Fruit fly (Drosophila melanogaster) whole organism, embryonic: ENCODE measurements around the gene Arpc3A.
A peak's percentile ranks its signal among the peaks of the same experiment; 100 is the strongest.

Experiments used
- Aef1 ChIP-seq: fragments of 200-800 bp; sonication (Bioruptor generic); IDR thresholded peaks from 3 replicates; pipeline ENCODE4 v1.3.6; 2022; ENCODE audit warnings: missing biosample characterization, missing genetic modification characterization
- BEAF-32 ChIP-seq: fragments of 200-800 bp; sonication (Bioruptor generic); optimal IDR thresholded peaks from 3 replicates; lab custom pipeline; 2017; ENCODE audit warnings: missing biosample characterization, missing genetic modification characterization, mild to moderate bottlenecking, moderate library complexity, missing genetic modification reagents
- CG11093 ChIP-seq: fragments of 200-800 bp; sonication (Bioruptor generic); IDR thresholded peaks from 3 replicates; pipeline ENCODE4 v1.3.6; 2022; ENCODE audit warnings: missing biosample characterization, missing genetic modification characterization
- CG13287 ChIP-seq: fragments of 200-800 bp; sonication (Bioruptor generic); IDR thresholded peaks from 2 replicates; pipeline ENCODE4 v1.3.6; 2022; ENCODE audit warnings: missing biosample characterization, missing genetic modification characterization; ENCODE audit not compliant: partially characterized antibody
- CG13296 ChIP-seq: fragments of 200-800 bp; sonication (Bioruptor generic); optimal IDR thresholded peaks from 3 replicates; lab custom pipeline; 2018; ENCODE audit warnings: missing biosample characterization, mild to moderate bottlenecking, missing genetic modification characterization
- CG15514 ChIP-seq: fragments of 200-800 bp; sonication (Bioruptor generic); optimal IDR thresholded peaks from 3 replicates; lab custom pipeline; 2017; ENCODE audit warnings: missing biosample characterization, missing genetic modification characterization, mild to moderate bottlenecking, moderate library complexity, missing genetic modification reagents
- CG1603 ChIP-seq: fragments of 200-800 bp; sonication (Bioruptor generic); optimal IDR thresholded peaks from 2 replicates; lab custom pipeline; 2019; ENCODE audit warnings: missing biosample characterization, mild to moderate bottlenecking, missing genetic modification characterization, moderate library complexity
- CG18011 ChIP-seq: fragments of 200-800 bp; sonication (Bioruptor generic); optimal IDR thresholded peaks from 2 replicates; lab custom pipeline; 2017; ENCODE audit warnings: missing biosample characterization, missing genetic modification characterization, mild to moderate bottlenecking, moderate library complexity, missing genotype
- CG18619 ChIP-seq: fragments of 200-800 bp; sonication (Bioruptor generic); optimal IDR thresholded peaks from 3 replicates; lab custom pipeline; 2017; ENCODE audit warnings: missing biosample characterization, mild to moderate bottlenecking, missing genetic modification characterization
- CG3065 ChIP-seq: fragments of 200-800 bp; sonication (Bioruptor generic); optimal IDR thresholded peaks from 2 replicates; lab custom pipeline; 2016; ENCODE audit warnings: missing biosample characterization, missing genetic modification characterization
- CG31441 ChIP-seq: fragments of 200-800 bp; sonication (Bioruptor generic); IDR thresholded peaks from 2 replicates; pipeline ENCODE4 v1.3.6; 2022; ENCODE audit warnings: missing biosample characterization, missing genetic modification characterization
- CG32532 ChIP-seq: fragments of 200-800 bp; sonication (Bioruptor generic); IDR thresholded peaks from 2 replicates; pipeline ENCODE4 v1.3.6; 2022; ENCODE audit warnings: missing biosample characterization, missing genetic modification characterization
- CG33557 ChIP-seq: fragments of 200-800 bp; sonication (Bioruptor generic); optimal IDR thresholded peaks from 2 replicates; lab custom pipeline; 2019; ENCODE audit warnings: missing biosample characterization, mild to moderate bottlenecking, missing genetic modification characterization, moderate library complexity
- CG4282 ChIP-seq: fragments of 200-800 bp; sonication (Bioruptor generic); optimal IDR thresholded peaks from 2 replicates; lab custom pipeline; 2016; ENCODE audit warnings: missing biosample characterization, missing genetic modification characterization
- CG4617 ChIP-seq: fragments of 200-800 bp; sonication (Bioruptor generic); optimal IDR thresholded peaks from 3 replicates; lab custom pipeline; 2016; ENCODE audit warnings: missing biosample characterization, missing genetic modification characterization, borderline replicate concordance
- CG6175 ChIP-seq: fragments of 200-800 bp; sonication (Bioruptor generic); IDR thresholded peaks from 3 replicates; pipeline ENCODE4 v1.3.6; 2022; ENCODE audit warnings: missing biosample characterization, missing genetic modification characterization
- CG7745 ChIP-seq: fragments of 200-800 bp; sonication (Bioruptor generic); optimal IDR thresholded peaks from 2 replicates; lab custom pipeline; 2018; ENCODE audit warnings: missing biosample characterization, mild to moderate bottlenecking, missing genetic modification characterization, moderate library complexity
- CG8388 ChIP-seq: fragments of 200-800 bp; sonication (Bioruptor generic); optimal IDR thresholded peaks from 2 replicates; lab custom pipeline; 2019; ENCODE audit warnings: missing biosample characterization, mild to moderate bottlenecking, missing genetic modification characterization, moderate library complexity
- Dp ChIP-seq: fragments of 200-800 bp; sonication (Bioruptor generic); optimal IDR thresholded peaks from 2 replicates; lab custom pipeline; 2018; ENCODE audit warnings: missing biosample characterization, mild to moderate bottlenecking, missing genetic modification characterization, moderate library complexity
- E2f2 ChIP-seq: fragments of 200-800 bp; sonication (Bioruptor generic); IDR thresholded peaks from 2 replicates; pipeline ENCODE4 v1.3.6; 2022; ENCODE audit warnings: missing biosample characterization, missing genetic modification characterization
- Ets97D ChIP-seq: fragments of 200-800 bp; sonication (Bioruptor generic); optimal IDR thresholded peaks from 3 replicates; lab custom pipeline; 2016; ENCODE audit warnings: missing biosample characterization, missing genetic modification characterization
- Hr39 ChIP-seq: fragments of >200 bp; optimal IDR thresholded peaks from 2 replicates; lab custom pipeline; 2017
- MBD-R2 ChIP-seq: fragments of 200-800 bp; sonication (Bioruptor generic); IDR thresholded peaks from 2 replicates; pipeline ENCODE4 v1.3.6; 2022; ENCODE audit warnings: missing biosample characterization, missing genetic modification characterization
- MESR4 ChIP-seq: fragments of 200-800 bp; sonication (Bioruptor generic); optimal IDR thresholded peaks from 2 replicates; lab custom pipeline; 2018; ENCODE audit warnings: missing biosample characterization, mild to moderate bottlenecking, missing genetic modification characterization, moderate library complexity
- Myb ChIP-seq: fragments of 200-800 bp; sonication (Bioruptor generic); optimal IDR thresholded peaks from 2 replicates; lab custom pipeline; 2016; ENCODE audit warnings: missing biosample characterization, missing genetic modification characterization
- Nf-YB ChIP-seq: fragments of 200-800 bp; sonication (Bioruptor generic); optimal IDR thresholded peaks from 3 replicates; lab custom pipeline; 2019; ENCODE audit warnings: missing biosample characterization, mild to moderate bottlenecking, missing genetic modification characterization, moderate library complexity
- Ptx1 ChIP-seq: fragments of 200-800 bp; sonication (Bioruptor generic); IDR thresholded peaks from 2 replicates; pipeline ENCODE4 v1.3.6; 2022; ENCODE audit warnings: missing biosample characterization, missing genetic modification characterization
- Taf1 ChIP-seq: fragments of 200-800 bp; sonication (Bioruptor generic); IDR thresholded peaks from 2 replicates; pipeline ENCODE4 v1.3.6; 2022; ENCODE audit warnings: missing biosample characterization, missing genetic modification characterization
- Xbp1 ChIP-seq: fragments of 200-800 bp; sonication (Bioruptor generic); optimal IDR thresholded peaks from 3 replicates; lab custom pipeline; 2016; ENCODE audit warnings: missing biosample characterization, mild to moderate bottlenecking, missing genetic modification characterization
- YL-1 ChIP-seq: fragments of 200-800 bp; sonication (Bioruptor generic); optimal IDR thresholded peaks from 3 replicates; lab custom pipeline; 2017; ENCODE audit warnings: missing biosample characterization, mild to moderate bottlenecking, missing genetic modification characterization
- al ChIP-seq: fragments of 200-800 bp; sonication (Bioruptor generic); IDR thresholded peaks from 2 replicates; pipeline ENCODE4 v1.3.6; 2022; ENCODE audit warnings: missing biosample characterization, missing genetic modification characterization
- amos ChIP-seq: fragments of 200-800 bp; sonication (Bioruptor generic); IDR thresholded peaks from 2 replicates; pipeline ENCODE4 v1.3.6; 2022; ENCODE audit warnings: missing biosample characterization, missing genetic modification characterization; ENCODE audit not compliant: partially characterized antibody
- chinmo ChIP-seq: fragments of 200-800 bp; sonication (Bioruptor generic); IDR thresholded peaks from 4 replicates; pipeline ENCODE4 v1.3.6; 2022; ENCODE audit warnings: missing biosample characterization, missing genetic modification characterization; ENCODE audit not compliant: partially characterized antibody
- crp ChIP-seq, 2 experiments: fragments of 200-800 bp; sonication (Bioruptor generic); optimal IDR thresholded peaks; 2 replicates in 1 of 2; 3 replicates in 1 of 2; lab custom pipeline; 2017; ENCODE audit warnings: missing biosample characterization in 2 of 2, missing genetic modification characterization in 2 of 2, mild to moderate bottlenecking in 1 of 2, moderate library complexity in 1 of 2
- dysf ChIP-seq: fragments of 200-800 bp; sonication (Bioruptor generic); IDR thresholded peaks from 3 replicates; pipeline ENCODE4 v1.3.6; 2022; ENCODE audit warnings: missing biosample characterization, missing genetic modification characterization
- en ChIP-seq: fragments of 200-800 bp; sonication (Bioruptor generic); optimal IDR thresholded peaks from 2 replicates; lab custom pipeline; 2016; ENCODE audit warnings: missing biosample characterization, missing genetic modification characterization
- exex ChIP-seq: fragments of 200-800 bp; sonication (Bioruptor generic); optimal IDR thresholded peaks from 4 replicates; lab custom pipeline; 2018; ENCODE audit warnings: missing biosample characterization, mild to moderate bottlenecking, missing genetic modification characterization, moderate library complexity
- org-1 ChIP-seq: fragments of 200-800 bp; sonication (Bioruptor generic); optimal IDR thresholded peaks from 2 replicates; lab custom pipeline; 2017; ENCODE audit warnings: missing biosample characterization, missing genetic modification characterization
- pfk ChIP-seq: fragments of 200-800 bp; sonication (Bioruptor generic); optimal IDR thresholded peaks from 2 replicates; lab custom pipeline; 2018; ENCODE audit warnings: missing biosample characterization, mild to moderate bottlenecking, missing genetic modification characterization, moderate library complexity
- pzg ChIP-seq: fragments of 200-800 bp; sonication (Bioruptor generic); optimal IDR thresholded peaks from 3 replicates; lab custom pipeline; 2018; ENCODE audit warnings: missing biosample characterization, mild to moderate bottlenecking, missing genetic modification characterization, moderate library complexity
- ro ChIP-seq: fragments of 200-800 bp; sonication (Bioruptor generic); IDR thresholded peaks from 2 replicates; pipeline ENCODE4 v1.3.6; 2022; ENCODE audit warnings: missing biosample characterization, missing genetic modification characterization
- salm ChIP-seq: fragments of 200-800 bp; sonication (Bioruptor generic); optimal IDR thresholded peaks from 2 replicates; lab custom pipeline; 2018; ENCODE audit warnings: missing biosample characterization, mild to moderate bottlenecking, missing genetic modification characterization
- sna ChIP-seq: fragments of 200-800 bp; sonication (Bioruptor generic); IDR thresholded peaks from 2 replicates; pipeline ENCODE4 v1.3.6; 2022; ENCODE audit warnings: missing biosample characterization, missing genetic modification characterization; ENCODE audit not compliant: partially characterized antibody
- stwl ChIP-seq: fragments of 200-800 bp; sonication (Bioruptor generic); optimal IDR thresholded peaks from 3 replicates; lab custom pipeline; 2018; ENCODE audit warnings: missing biosample characterization, mild to moderate bottlenecking, missing genetic modification characterization, moderate library complexity
- trem ChIP-seq: fragments of 200-800 bp; optimal IDR thresholded peaks from 3 replicates; lab custom pipeline; 2019; ENCODE audit warnings: missing biosample characterization, mild to moderate bottlenecking, missing genetic modification characterization, moderate library complexity
- tup ChIP-seq: fragments of 200-800 bp; sonication (Bioruptor generic); optimal IDR thresholded peaks from 2 replicates; lab custom pipeline; 2016; ENCODE audit warnings: missing biosample characterization, mild to moderate bottlenecking, missing genetic modification characterization, moderate library complexity
- twi ChIP-seq: fragments of 200-800 bp; optimal IDR thresholded peaks from 2 replicates; lab custom pipeline; 2019; ENCODE audit warnings: missing biosample characterization, mild to moderate bottlenecking, missing genetic modification characterization, moderate library complexity
- vnd ChIP-seq: fragments of 200-800 bp; sonication (Bioruptor generic); IDR thresholded peaks from 3 replicates; pipeline ENCODE4 v1.3.6; 2022; ENCODE audit warnings: missing biosample characterization, missing genetic modification characterization; ENCODE audit not compliant: partially characterized antibody

The Arpc3A gene

dm6 chr3R:15786538-15786937 lies 47.9 kb upstream of the Arpc3A start, which contains the start of gene CG9590:
Gene CG9590, plus strand, starts transcription at chr3R:15786703.
- no peak for TF ChIP-seq twi
- peak; percentile 96 for TF ChIP-seq E2f2 (GFP tag; lab: Robert Waterston, UW)
- 0 out of 2 replicates have a peak, but pooled peaks have one; percentile 46 for TF ChIP-seq sna (GFP tag; lab: Robert Waterston, UW)
- TF ChIP-seq MBD-R2 (GFP tag; lab: Robert Waterston, UW) = peak; percentile 87
- TF ChIP-seq stwl (tag; lab: Kevin White, UChicago) = peak; percentile 43
- no peak for TF ChIP-seq CG8388 (GFP tag; lab: Kevin White, UChicago)
- peak; percentile 99 for TF ChIP-seq trem (tag; lab: Kevin White, UChicago)
- TF ChIP-seq CG32532 (GFP tag; lab: Robert Waterston, UW) = no peak
- TF ChIP-seq Dp (GFP tag; lab: Kevin White, UChicago) = peak; percentile 89
- TF ChIP-seq YL-1 = peak; percentile 54
- peak; percentile 34; the same call in 1 of the 2 replicates for TF ChIP-seq CG13287 (GFP tag; lab: Robert Waterston, UW)
- peak; percentile 18 for TF ChIP-seq CG1603 (tag; lab: Kevin White, UChicago)
- TF ChIP-seq crp (GFP tag; optimal IDR thresholded peaks at IDR 0.05; lab: Kevin White, UChicago) = peak; percentile 61 to 92
- TF ChIP-seq Xbp1 (GFP tag; lab: Kevin White, UChicago) = peak; percentile 38
- TF ChIP-seq amos (GFP tag; lab: Robert Waterston, UW) = peak; percentile 9; the same call in 1 of the 2 replicates
- no peak for TF ChIP-seq tup (GFP tag; lab: Kevin White, UChicago)
- peak; percentile 19 for TF ChIP-seq CG4617 (GFP tag; lab: Kevin White, UChicago)
- TF ChIP-seq CG15514 = peak; percentile 1
- TF ChIP-seq MESR4 (GFP tag; lab: Kevin White, UChicago) = peak; percentile 57
- TF ChIP-seq CG4282 (GFP tag; lab: Kevin White, UChicago) = no peak
- TF ChIP-seq BEAF-32 = peak; percentile 8
- no peak for TF ChIP-seq dysf (GFP tag; lab: Robert Waterston, UW)
- TF ChIP-seq pzg (GFP tag; lab: Kevin White, UChicago) = peak; percentile 43
- no peak for TF ChIP-seq Ptx1 (GFP tag; lab: Robert Waterston, UW)

DNA sequence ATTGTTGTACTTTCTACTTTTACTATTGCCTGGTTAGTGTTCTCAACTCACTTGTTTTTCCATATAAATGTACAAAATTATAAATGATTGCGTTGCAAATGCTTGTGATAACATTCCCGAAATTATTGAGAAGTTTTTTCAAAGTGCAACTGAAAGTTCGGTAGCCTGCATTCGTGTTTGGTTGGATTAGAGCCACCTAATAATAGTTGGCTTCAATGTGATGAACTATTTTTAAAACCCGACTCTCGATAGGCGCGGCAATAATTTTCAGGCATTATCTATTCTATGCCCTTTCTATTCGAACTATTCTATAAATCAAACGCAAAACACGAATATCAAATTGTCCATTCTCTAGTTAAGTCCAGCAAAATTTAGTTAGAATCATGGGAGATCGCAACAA lies 46.2 kb upstream of the Arpc3A start, which contains the start of gene Uros2:
Uros2 (plus strand) TSS at position 301 of the 400 bp plus-strand sequence.
- TF ChIP-seq CG7745 (tag; lab: Kevin White, UChicago) = no peak
- TF ChIP-seq, all 482 proteins: peak for 0

DNA sequence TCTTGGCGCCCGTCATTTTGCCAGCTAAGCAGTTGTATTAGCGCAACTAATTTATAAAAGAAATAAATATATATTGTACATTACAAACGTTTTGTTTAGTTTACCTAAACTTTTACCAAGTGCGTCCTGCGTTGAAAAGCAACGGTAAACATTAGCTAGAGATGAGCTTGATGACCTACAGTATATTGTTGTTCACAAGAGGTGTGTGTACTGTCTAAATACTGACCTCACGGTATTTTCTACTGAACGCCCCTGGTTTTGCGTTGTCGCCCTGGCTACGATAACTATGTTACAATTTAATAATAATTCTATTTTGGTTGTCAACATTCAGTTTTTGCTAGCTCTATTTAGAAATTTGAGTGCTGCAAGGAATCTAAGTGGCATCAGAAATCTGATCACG lies 42.0 kb upstream of the Arpc3A start, which contains the start of gene Acyp2:
Acyp2 (plus strand) TSS at position 262 of the 400 bp plus-strand sequence.
- TF ChIP-seq CG31441 (GFP tag; lab: Robert Waterston, UW) (no peak), vnd (GFP tag; lab: Robert Waterston, UW) (no peak), CG6175 (no peak), en (no peak), ro (GFP tag; lab: Robert Waterston, UW) (no peak), CG18619 (no peak), CG11093 (GFP tag; lab: Robert Waterston, UW) (no peak), al (GFP tag; lab: Robert Waterston, UW) (no peak), Ets97D (GFP tag; lab: Kevin White, UChicago) (peak; percentile 80), CG13296 (no peak), org-1 (GFP tag; lab: Kevin White, UChicago) (no peak), Taf1 (GFP tag; lab: Robert Waterston, UW) (no peak), Nf-YB (GFP tag; lab: Kevin White, UChicago) (no peak), pfk (GFP tag; lab: Kevin White, UChicago) (no peak), CG33557 (GFP tag; lab: Kevin White, UChicago) (no peak), exex (no peak), Hr39 (lab: Kevin White, UChicago) (no peak), CG18011 (GFP tag; lab: Kevin White, UChicago) (no peak), Aef1 (GFP tag; lab: Robert Waterston, UW) (no peak), Myb (peak; percentile 96), chinmo (peak; percentile 58; the same call in 1 of the 4 replicates), CG3065 (GFP tag; lab: Kevin White, UChicago) (no peak), salm (tag; lab: Kevin White, UChicago) (no peak)
